Worm (Caenorhabditis elegans) whole organism, early embryonic: Measurements from ENCODE around the gene F44E2.8.

Experiments used
- ceh-36 ChIP-seq: sonication (generic microtip); optimal IDR thresholded peaks from 2 replicates; lab custom pipeline; 2016; ENCODE audit warnings: missing genetic modification characterization, inconsistent platforms, missing compliant biosample characterization
- ets-7 ChIP-seq: sonication (generic microtip); optimal IDR thresholded peaks from 2 replicates; lab custom pipeline; 2016; ENCODE audit warnings: missing genotype, missing genetic modification characterization, missing compliant biosample characterization
- sea-1 ChIP-seq: fragments of 200-800 bp; sonication (Bioruptor generic); conservative IDR thresholded peaks from 2 replicates; pipeline ENCODE4 v1.3.6; 2022; ENCODE audit warnings: missing genetic modification characterization, missing compliant biosample characterization

DNA sequence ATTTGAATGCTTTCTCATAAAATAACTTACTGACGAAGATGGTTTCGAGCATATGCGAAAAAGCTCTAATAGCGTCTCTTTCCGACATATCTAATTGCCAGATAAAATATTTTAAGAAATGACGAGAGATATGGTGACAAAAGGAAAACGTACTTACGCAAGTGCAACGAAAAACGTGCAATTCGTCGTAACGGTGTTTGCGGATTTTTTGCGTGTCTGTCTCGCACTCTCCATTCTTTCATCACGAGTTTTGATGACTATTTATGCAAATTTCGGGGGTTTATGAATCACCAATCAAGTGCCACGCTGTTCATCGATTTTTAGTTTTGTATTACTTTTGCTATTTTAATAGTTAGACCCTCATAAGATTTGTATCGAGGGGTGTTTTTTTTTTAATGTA, 39.3 kb upstream of the F44E2.8 start, which contains the start of gene ZK637.14:
- TF ChIP-seq sea-1 (GFP tag; lab: Robert Waterston, UW) (no peak), ets-7 (tag; lab: Kevin White, UChicago) (no peak), ceh-36 (tag; lab: Kevin White, UChicago) (no peak)
